Worm (Caenorhabditis elegans) whole organism, mixed stage, embryonic: ENCODE results near the gene Y64G10A.10.

Experiments used
- blmp-1 ChIP-seq: fragments of 150-350 bp; optimal IDR thresholded peaks from 2 replicates; lab custom pipeline; 2014; ENCODE audit warnings: missing biosample characterization, missing genetic modification characterization
- ceh-43 ChIP-seq: fragments of 200-800 bp; sonication (Bioruptor generic); optimal IDR thresholded peaks from 2 replicates; lab custom pipeline; 2018; ENCODE audit warnings: mild to moderate bottlenecking, missing genetic modification characterization, moderate library complexity, missing compliant biosample characterization
- ceh-83 ChIP-seq: fragments of 200-800 bp; sonication (Bioruptor generic); optimal IDR thresholded peaks from 2 replicates; lab custom pipeline; 2018; ENCODE audit warnings: mild to moderate bottlenecking, missing genetic modification characterization, missing compliant biosample characterization
- ces-1 ChIP-seq: fragments of 150-350 bp; optimal IDR thresholded peaks from 2 replicates; lab custom pipeline; 2014; ENCODE audit warnings: missing biosample characterization, missing genetic modification reagents, missing genetic modification characterization
- drap-1 ChIP-seq: fragments of 200-800 bp; sonication (Bioruptor generic); optimal IDR thresholded peaks from 3 replicates; lab custom pipeline; 2018; ENCODE audit warnings: mild to moderate bottlenecking, missing genetic modification characterization, missing compliant biosample characterization
- elt-1 ChIP-seq: sonication (generic microtip); optimal IDR thresholded peaks from 2 replicates; lab custom pipeline; 2017; ENCODE audit warnings: missing genetic modification characterization, mild to moderate bottlenecking, missing compliant biosample characterization, antibody characterized with exemption, moderate library complexity, borderline replicate concordance; ENCODE audit not compliant: insufficient read depth
- elt-3 ChIP-seq: fragments of 150-350 bp; optimal IDR thresholded peaks from 2 replicates; lab custom pipeline; 2014; ENCODE audit warnings: missing biosample characterization, missing genetic modification characterization
- lin-32 ChIP-seq: fragments of 200-800 bp; sonication (Bioruptor generic); optimal IDR thresholded peaks from 2 replicates; lab custom pipeline; 2018; ENCODE audit warnings: mild to moderate bottlenecking, missing genetic modification characterization, missing compliant biosample characterization
- mab-5 ChIP-seq: fragments of 150-350 bp; optimal IDR thresholded peaks from 2 replicates; lab custom pipeline; 2014; ENCODE audit warnings: missing biosample characterization, missing genetic modification characterization
- pha-4 ChIP-seq: fragments of 150-350 bp; optimal IDR thresholded peaks from 2 replicates; lab custom pipeline; 2018; ENCODE audit warnings: missing biosample characterization, missing genetic modification reagents, missing genetic modification characterization
- sptf-1 ChIP-seq: sonication (generic microtip); optimal IDR thresholded peaks from 2 replicates; lab custom pipeline; 2017; ENCODE audit warnings: mild to moderate bottlenecking, missing genetic modification characterization, moderate library complexity, missing compliant biosample characterization
- tbx-8 ChIP-seq: fragments of 200-800 bp; sonication (Bioruptor generic); optimal IDR thresholded peaks from 2 replicates; lab custom pipeline; 2018; ENCODE audit warnings: mild to moderate bottlenecking, missing genetic modification characterization, moderate library complexity, missing compliant biosample characterization
- unc-39 ChIP-seq: fragments of 150-350 bp; optimal IDR thresholded peaks from 2 replicates; lab custom pipeline; 2014; ENCODE audit warnings: missing biosample characterization, missing genetic modification characterization
- unc-62 ChIP-seq: fragments of 150-350 bp; optimal IDR thresholded peaks from 2 replicates; lab custom pipeline; 2014; ENCODE audit warnings: missing biosample characterization, missing genetic modification reagents, missing genetic modification characterization

The Y64G10A.10 gene

ce11 chrIV:14191919-14192318 lies 49.3 kb downstream of the Y64G10A.10 start, which contains the start of gene K01G12.22:
TSS of gene K01G12.22 (plus strand) at chrIV:14192219.
- TF ChIP-seq ceh-83 (GFP tag; lab: Kevin White, UChicago) (no peak), ceh-43 (GFP tag; lab: Kevin White, UChicago) (no peak), elt-3 (tag; lab: Kevin White, UChicago) (no peak), unc-62 (no peak), sptf-1 (tag; lab: Kevin White, UChicago) (no peak), blmp-1 (tag; lab: Kevin White, UChicago) (no peak), drap-1 (no peak), unc-39 (tag; lab: Kevin White, UChicago) (no peak), mab-5 (tag; lab: Kevin White, UChicago) (no peak), lin-32 (GFP tag; lab: Kevin White, UChicago) (no peak), ces-1 (GFP tag; lab: Kevin White, UChicago) (no peak), tbx-8 (GFP tag; lab: Kevin White, UChicago) (no peak), pha-4 (tag; lab: Kevin White, UChicago) (no peak), elt-1 (tag; lab: Kevin White, UChicago) (no peak)
